Worm (Caenorhabditis elegans): ENCODE data around the gene F57B9.8.
A peak's percentile ranks its signal among the peaks of the same experiment; 100 is the strongest.

ce11 chrIII:6895166-6895565 is 40.0 kb downstream of the F57B9.8 start:
- no peak for TF ChIP-seq pha-4 (tag; optimal IDR thresholded peaks at IDR 0.05)
- TF ChIP-seq jun-1 (tag; optimal IDR thresholded peaks at IDR 0.05), result no peak
- no peak for TF ChIP-seq nhr-237 (tag; optimal IDR thresholded peaks at IDR 0.05)
- TF ChIP-seq nhr-23 (tag; optimal IDR thresholded peaks at IDR 0.05), result peak; percentile 84
- peak; percentile 41 to 84 (median 77) for TF ChIP-seq elt-3 (tag; optimal IDR thresholded peaks at IDR 0.05)
